Worm (Caenorhabditis elegans) whole organism, L3 larva: ENCODE data around the gene mup-2.

Source experiments
- ZK546.5 ChIP-seq: sonication (generic microtip); optimal IDR thresholded peaks from 2 replicates; lab custom pipeline; 2017; ENCODE audit warnings: missing biosample characterization, missing genetic modification characterization
- aly-2 ChIP-seq: fragments of 150-350 bp; optimal IDR thresholded peaks from 2 replicates; lab custom pipeline; 2014; ENCODE audit warnings: missing biosample characterization, missing genetic modification characterization
- jun-1 ChIP-seq: fragments of 150-350 bp; optimal IDR thresholded peaks from 2 replicates; lab custom pipeline; 2014; ENCODE audit warnings: missing biosample characterization, missing genetic modification reagents, missing genetic modification characterization
- mdl-1 ChIP-seq: fragments of 150-350 bp; optimal IDR thresholded peaks from 2 replicates; lab custom pipeline; 2014; ENCODE audit warnings: missing biosample characterization, missing genetic modification characterization
- ztf-11 ChIP-seq: fragments of 150-350 bp; optimal IDR thresholded peaks from 2 replicates; lab custom pipeline; 2014; ENCODE audit warnings: missing biosample characterization, missing genetic modification characterization

DNA sequence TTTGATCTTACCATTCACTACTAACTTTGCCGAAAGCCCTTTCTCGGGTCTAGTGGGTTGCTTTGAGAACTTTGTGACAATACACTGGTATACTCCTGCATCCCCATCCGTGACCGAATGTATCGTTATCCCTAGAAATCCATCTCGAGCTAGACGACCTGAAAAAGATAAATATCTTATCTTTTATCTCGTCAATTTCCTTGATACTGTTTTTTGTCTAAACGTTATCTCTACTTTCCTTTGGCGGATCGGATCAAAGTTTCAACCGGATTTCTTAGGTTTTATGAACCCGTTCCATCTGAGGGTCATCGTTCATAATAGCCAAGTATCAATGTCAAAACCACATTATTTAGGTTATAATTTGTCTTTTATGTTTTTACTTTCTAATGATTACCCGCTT lies 25.5 kb downstream of the mup-2 start:
- TF ChIP-seq jun-1 = no peak
- TF ChIP-seq ZK546.5 (tag; lab: Kevin White, UChicago) = no peak
- TF ChIP-seq aly-2 (tag; lab: Kevin White, UChicago) = no peak
- no peak for TF ChIP-seq mdl-1 (tag; lab: Kevin White, UChicago)
- TF ChIP-seq ztf-11 = no peak
